Worm (Caenorhabditis elegans) whole organism, L2 larva: Measurements from ENCODE around the gene F55G7.3.

Experiments used
- C34F6.9 ChIP-seq: fragments of 150-350 bp; optimal IDR thresholded peaks from 2 replicates; lab custom pipeline; 2014; ENCODE audit warnings: missing biosample characterization, missing genetic modification characterization
- F13H6.1 ChIP-seq: sonication (generic microtip); optimal IDR thresholded peaks from 2 replicates; lab custom pipeline; 2016; ENCODE audit warnings: missing genetic modification characterization, missing compliant biosample characterization
- R02D3.7 ChIP-seq: fragments of 150-350 bp; optimal IDR thresholded peaks from 2 replicates; lab custom pipeline; 2014; ENCODE audit warnings: missing biosample characterization, missing genetic modification characterization
- Y55F3AM.14 ChIP-seq: fragments of 200-800 bp; sonication (Bioruptor generic); optimal IDR thresholded peaks from 2 replicates; lab custom pipeline; 2018; ENCODE audit warnings: mild to moderate bottlenecking, missing genetic modification characterization, missing compliant biosample characterization
- ZK546.5 ChIP-seq: sonication (generic microtip); optimal IDR thresholded peaks from 2 replicates; lab custom pipeline; 2017; ENCODE audit warnings: missing biosample characterization, missing genetic modification characterization
- alr-1 ChIP-seq: fragments of 150-350 bp; optimal IDR thresholded peaks from 2 replicates; lab custom pipeline; 2014; ENCODE audit warnings: missing biosample characterization, missing genetic modification characterization
- aly-2 ChIP-seq: fragments of 150-350 bp; optimal IDR thresholded peaks from 2 replicates; lab custom pipeline; 2014; ENCODE audit warnings: missing biosample characterization, missing genetic modification characterization
- ama-1 ChIP-seq: fragments of 150-350 bp; optimal IDR thresholded peaks from 2 replicates; lab custom pipeline; 2018; ENCODE audit warnings: inconsistent platforms
- blmp-1 ChIP-seq: sonication (generic microtip); optimal IDR thresholded peaks from 2 replicates; lab custom pipeline; 2017; ENCODE audit warnings: missing genetic modification characterization, mild to moderate bottlenecking, missing compliant biosample characterization, antibody characterized with exemption, moderate library complexity; ENCODE audit not compliant: insufficient read depth
- ceh-82 ChIP-seq: fragments of 150-350 bp; optimal IDR thresholded peaks from 2 replicates; lab custom pipeline; 2014; ENCODE audit warnings: missing biosample characterization, missing genetic modification characterization
- crh-2 ChIP-seq: sonication (generic microtip); optimal IDR thresholded peaks from 2 replicates; lab custom pipeline; 2017; ENCODE audit warnings: missing biosample characterization, missing genetic modification characterization
- dmd-4 ChIP-seq: sonication (generic microtip); optimal IDR thresholded peaks from 2 replicates; lab custom pipeline; 2017; ENCODE audit warnings: missing biosample characterization, missing genetic modification characterization
- egl-27 ChIP-seq: sonication (generic microtip); optimal IDR thresholded peaks from 3 replicates; lab custom pipeline; 2017; ENCODE audit warnings: missing biosample characterization, missing genetic modification reagents, missing genetic modification characterization
- elt-1 ChIP-seq: fragments of 150-350 bp; optimal IDR thresholded peaks from 2 replicates; lab custom pipeline; 2014; ENCODE audit warnings: missing biosample characterization, missing genetic modification characterization
- elt-3 ChIP-seq: sonication (generic microtip); optimal IDR thresholded peaks from 2 replicates; lab custom pipeline; 2017; ENCODE audit warnings: missing biosample characterization, missing genetic modification characterization
- gmeb-1 ChIP-seq: fragments of 150-350 bp; optimal IDR thresholded peaks from 2 replicates; lab custom pipeline; 2014; ENCODE audit warnings: missing biosample characterization, missing genetic modification characterization
- lsy-2 ChIP-seq, 2 experiments: fragments of 150-350 bp in 1 of 2; sonication (generic microtip) in 1 of 2; optimal IDR thresholded peaks; 2 replicates each; lab custom pipeline; 2014 to 2017; ENCODE audit warnings: missing biosample characterization in 2 of 2, missing genetic modification characterization in 2 of 2
- mab-5 ChIP-seq: fragments of 150-350 bp; optimal IDR thresholded peaks from 2 replicates; lab custom pipeline; 2014; ENCODE audit warnings: missing biosample characterization, missing genetic modification characterization
- mdl-1 ChIP-seq, 2 experiments: fragments of 150-350 bp in 1 of 2; sonication (generic microtip) in 1 of 2; optimal IDR thresholded peaks; 2 replicates each; lab custom pipeline; 2017; ENCODE audit warnings: missing biosample characterization in 2 of 2, missing genetic modification characterization in 2 of 2
- nhr-10 ChIP-seq: sonication (generic microtip); optimal IDR thresholded peaks from 2 replicates; lab custom pipeline; 2017; ENCODE audit warnings: missing biosample characterization, missing genetic modification characterization
- nhr-11 ChIP-seq: fragments of 150-350 bp; optimal IDR thresholded peaks from 2 replicates; lab custom pipeline; 2014; ENCODE audit warnings: missing biosample characterization, missing genetic modification characterization
- nhr-12 ChIP-seq: fragments of 150-350 bp; optimal IDR thresholded peaks from 2 replicates; lab custom pipeline; 2014; ENCODE audit warnings: missing biosample characterization, missing genetic modification characterization
- nhr-129 ChIP-seq: fragments of 150-350 bp; optimal IDR thresholded peaks from 2 replicates; lab custom pipeline; 2014; ENCODE audit warnings: missing biosample characterization, missing genetic modification characterization
- nhr-21 ChIP-seq: fragments of 150-350 bp; optimal IDR thresholded peaks from 2 replicates; lab custom pipeline; 2014; ENCODE audit warnings: missing biosample characterization, missing genetic modification characterization
- nhr-237 ChIP-seq: fragments of 150-350 bp; optimal IDR thresholded peaks from 2 replicates; lab custom pipeline; 2014; ENCODE audit warnings: missing biosample characterization, missing genetic modification characterization
- nhr-6 ChIP-seq: fragments of 150-350 bp; optimal IDR thresholded peaks from 2 replicates; lab custom pipeline; 2014; ENCODE audit warnings: missing biosample characterization, missing genetic modification characterization
- peb-1 ChIP-seq: fragments of 150-350 bp; optimal IDR thresholded peaks from 2 replicates; lab custom pipeline; 2014; ENCODE audit warnings: missing biosample characterization, missing genetic modification characterization
- sem-4 ChIP-seq: fragments of 150-350 bp; optimal IDR thresholded peaks from 2 replicates; lab custom pipeline; 2014; ENCODE audit warnings: missing biosample characterization, missing genetic modification reagents, missing genetic modification characterization
- skn-1 ChIP-seq: sonication (generic microtip); optimal IDR thresholded peaks from 2 replicates; lab custom pipeline; 2017; ENCODE audit warnings: missing biosample characterization, missing genetic modification characterization
- sma-3 ChIP-seq: sonication (generic microtip); optimal IDR thresholded peaks from 2 replicates; lab custom pipeline; 2016; ENCODE audit warnings: missing genetic modification reagents, missing genetic modification characterization, missing compliant biosample characterization
- snpc-4 ChIP-seq: fragments of 150-350 bp; optimal IDR thresholded peaks from 2 replicates; lab custom pipeline; 2014; ENCODE audit warnings: missing biosample characterization, missing genetic modification characterization
- unc-39 ChIP-seq: fragments of 150-350 bp; optimal IDR thresholded peaks from 2 replicates; lab custom pipeline; 2014; ENCODE audit warnings: missing biosample characterization, missing genetic modification characterization
- unc-55 ChIP-seq: fragments of 150-350 bp; sonication (generic microtip); optimal IDR thresholded peaks from 3 replicates; lab custom pipeline; 2014; ENCODE audit warnings: missing biosample characterization, missing genetic modification reagents, missing genetic modification characterization
- unc-62 ChIP-seq: fragments of 150-350 bp; optimal IDR thresholded peaks from 2 replicates; lab custom pipeline; 2014; ENCODE audit warnings: missing biosample characterization, missing genetic modification reagents, missing genetic modification characterization
- zag-1 ChIP-seq: fragments of 150-350 bp; optimal IDR thresholded peaks from 2 replicates; lab custom pipeline; 2014; ENCODE audit warnings: missing biosample characterization, missing genetic modification characterization
- ztf-1 ChIP-seq: fragments of 200-800 bp; sonication (Bioruptor generic); conservative IDR thresholded peaks from 2 replicates; pipeline ENCODE4 v1.3.6; 2022; ENCODE audit warnings: missing genetic modification characterization, missing compliant biosample characterization
- ztf-4 ChIP-seq: fragments of 150-350 bp; optimal IDR thresholded peaks from 2 replicates; lab custom pipeline; 2014; ENCODE audit warnings: missing biosample characterization, missing genetic modification characterization

The F55G7.3 gene

DNA sequence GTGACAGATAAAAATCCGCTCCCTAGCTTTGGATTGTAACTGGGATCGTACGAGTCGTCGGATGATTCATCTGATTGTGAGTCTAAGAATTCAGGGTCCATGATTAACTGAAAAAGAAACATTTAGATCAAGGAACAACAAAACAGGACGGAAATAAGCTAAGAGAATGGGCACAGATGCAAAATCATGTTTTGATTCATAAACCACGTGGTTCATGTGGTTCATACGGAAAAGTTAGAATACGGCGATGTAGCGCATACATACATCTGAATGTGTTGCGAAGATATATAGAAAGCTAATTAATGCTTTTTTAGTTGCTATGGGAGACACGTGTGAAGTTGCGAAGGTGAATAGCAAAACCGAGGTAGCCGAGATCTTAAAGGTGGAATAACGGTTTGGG, at the start of gene F55G7.3:
Gene F55G7.3 (minus strand): TSS at position 101 of the 400 bp plus-strand sequence.
- TF ChIP-seq Y55F3AM.14 (GFP tag; lab: Kevin White, UChicago), result no peak
- TF ChIP-seq nhr-237 (tag; lab: Kevin White, UChicago), result no peak
- TF ChIP-seq gmeb-1 (tag; lab: Kevin White, UChicago), result no peak
- TF ChIP-seq ztf-1, result no peak
- no peak for TF ChIP-seq unc-55
- TF ChIP-seq sma-3 (GFP tag; lab: Kevin White, UChicago), result no peak
- no peak for TF ChIP-seq crh-2
- TF ChIP-seq dmd-4, result no peak
- TF ChIP-seq nhr-10 (tag; lab: Kevin White, UChicago), result no peak
- TF ChIP-seq ZK546.5 (tag; lab: Kevin White, UChicago), result no peak
- TF ChIP-seq mab-5, result no peak
- TF ChIP-seq snpc-4, result no peak
- no peak for TF ChIP-seq nhr-21
- TF ChIP-seq lsy-2 (tag; optimal IDR thresholded peaks at IDR 0.05; lab: Kevin White, UChicago), result no peak
- no peak for TF ChIP-seq ama-1 (lab: Kevin White, UChicago)
- TF ChIP-seq, all 48 proteins: peak for 0

DNA sequence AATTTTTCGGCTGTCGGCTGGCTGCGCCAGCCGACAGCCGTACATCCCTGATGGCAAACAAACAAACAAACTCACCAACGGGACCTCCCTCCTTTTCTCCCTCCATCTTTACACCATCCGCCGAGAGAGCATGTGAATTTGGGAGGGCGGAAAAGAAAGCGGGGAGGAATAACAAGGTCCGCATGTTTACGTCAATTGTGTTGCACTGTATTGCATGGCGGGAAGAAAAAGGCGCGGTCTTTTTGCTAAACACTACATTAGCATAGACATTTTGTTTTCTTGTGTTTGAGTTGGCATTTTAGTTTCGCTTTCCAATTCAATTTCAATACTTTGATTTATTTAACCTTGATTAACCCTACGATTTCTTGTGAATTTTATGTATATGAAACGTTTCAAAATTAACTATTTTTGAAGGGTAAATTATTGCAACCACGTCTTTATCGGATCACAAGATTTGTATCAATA, 46.1 kb upstream of the F55G7.3 start, which contains the start of gene C49F5.6:
Gene C49F5.6 (plus strand): TSS at position 415 of the 465 bp plus-strand sequence.
- no peak for TF ChIP-seq peb-1
- TF ChIP-seq unc-55, result no peak
- no peak for TF ChIP-seq sem-4 (tag; lab: Kevin White, UChicago)
- no peak for TF ChIP-seq mab-5
- no peak for TF ChIP-seq skn-1 (tag; lab: Kevin White, UChicago)
- TF ChIP-seq aly-2 (tag; lab: Kevin White, UChicago), result no peak
- TF ChIP-seq mdl-1 (tag; optimal IDR thresholded peaks at IDR 0.05; lab: Kevin White, UChicago), result no peak
- no peak for TF ChIP-seq ama-1 (lab: Kevin White, UChicago)
- no peak for TF ChIP-seq Y55F3AM.14 (GFP tag; lab: Kevin White, UChicago)
- no peak for TF ChIP-seq snpc-4
- TF ChIP-seq elt-1 (tag; lab: Kevin White, UChicago), result no peak
- TF ChIP-seq unc-62 (GFP tag; lab: Kevin White, UChicago), result no peak
- no peak for TF ChIP-seq nhr-12 (tag; lab: Kevin White, UChicago)
- TF ChIP-seq elt-3 (tag; lab: Kevin White, UChicago), result no peak
- TF ChIP-seq nhr-6 (tag; lab: Kevin White, UChicago), result no peak
- TF ChIP-seq F13H6.1 (tag; lab: Kevin White, UChicago), result no peak
- no peak for TF ChIP-seq nhr-11 (tag; lab: Kevin White, UChicago)
- no peak for TF ChIP-seq zag-1

DNA sequence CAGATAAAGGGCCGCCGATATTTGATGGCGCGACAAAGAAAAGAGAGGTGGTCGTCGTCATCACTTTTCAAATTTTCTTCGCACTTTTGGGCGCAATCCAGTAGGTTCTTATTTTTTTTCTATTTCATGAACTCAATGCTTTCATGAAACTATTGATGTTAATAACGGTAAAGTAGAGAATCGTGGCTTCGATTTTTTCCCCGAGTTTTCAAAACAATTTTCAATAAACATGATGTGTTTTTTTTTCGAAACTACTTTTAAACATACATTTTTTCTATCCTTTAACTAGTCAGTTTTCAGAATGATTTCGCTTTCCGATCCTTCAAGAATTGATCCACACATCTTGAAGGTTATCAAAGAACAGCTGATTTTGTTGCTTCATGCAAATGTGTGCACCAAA, 44.0 kb upstream of the F55G7.3 start, which contains the start of gene C49F5.5:
Gene C49F5.5 (plus strand): TSS at position 301 of the 400 bp plus-strand sequence.
- TF ChIP-seq R02D3.7 (tag; lab: Kevin White, UChicago) (no peak), C34F6.9 (no peak), alr-1 (tag; lab: Kevin White, UChicago) (no peak), blmp-1 (no peak), peb-1 (no peak), egl-27 (no peak), snpc-4 (no peak), sma-3 (GFP tag; lab: Kevin White, UChicago) (no peak), ceh-82 (tag; lab: Kevin White, UChicago) (no peak), nhr-10 (tag; lab: Kevin White, UChicago) (no peak), ztf-4 (tag; lab: Kevin White, UChicago) (no peak)

DNA sequence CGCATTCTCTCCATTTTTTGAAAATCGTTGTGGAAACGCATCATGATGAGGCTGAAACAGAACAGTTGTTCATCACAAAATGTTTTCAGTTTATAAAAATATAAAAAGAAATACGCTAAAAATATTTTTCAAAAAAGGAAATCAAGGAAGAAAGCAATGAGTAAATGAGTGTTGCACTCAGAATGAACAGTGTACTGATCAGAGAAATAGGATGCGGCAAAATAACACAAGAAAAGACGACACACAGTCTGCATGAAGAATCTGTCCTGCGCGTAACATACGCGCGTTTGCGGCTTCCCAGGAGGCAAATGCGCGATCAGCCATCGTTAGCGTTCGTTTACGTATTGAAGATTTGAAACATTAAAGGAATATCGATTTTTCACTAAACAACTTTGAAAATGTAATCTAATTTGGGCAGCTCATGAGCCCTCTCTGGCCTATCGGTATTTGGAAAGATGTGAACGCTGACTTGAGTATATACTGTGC, 41.8 kb upstream of the F55G7.3 start, which contains the start of gene C49F5.3:
Gene C49F5.3 (minus strand): TSS at position 51 of the 486 bp plus-strand sequence.
- TF ChIP-seq Y55F3AM.14 (GFP tag; lab: Kevin White, UChicago) (no peak), ceh-82 (tag; lab: Kevin White, UChicago) (no peak), unc-39 (tag; lab: Kevin White, UChicago) (no peak), egl-27 (no peak), unc-62 (GFP tag; lab: Kevin White, UChicago) (no peak), nhr-129 (tag; lab: Kevin White, UChicago) (no peak), nhr-10 (tag; lab: Kevin White, UChicago) (no peak)
